Worm (Caenorhabditis elegans): ENCODE data around the gene nlp-67.

ce11 chrX:16144584-16144983 lies 39.6 kb upstream of the nlp-67 start:
- TF ChIP-seq Y55F3AM.14 (GFP tag; optimal IDR thresholded peaks at IDR 0.05) (no peak), snpc-4 (tag; optimal IDR thresholded peaks at IDR 0.05) (peak; percentile 21), nhr-10 (tag; optimal IDR thresholded peaks at IDR 0.05) (no peak), dmd-4 (tag; optimal IDR thresholded peaks at IDR 0.05) (no peak), skn-1 (tag; optimal IDR thresholded peaks at IDR 0.05) (no peak), alr-1 (tag; optimal IDR thresholded peaks at IDR 0.05) (no peak), ztf-4 (tag; optimal IDR thresholded peaks at IDR 0.05) (no peak), ZK546.5 (tag; optimal IDR thresholded peaks at IDR 0.05) (no peak)

Measured in whole organism, L2 larva.